Fruit fly (Drosophila melanogaster) S2 (cell line): ENCODE data around the gene CG1394.

Source experiments
- CG8478 ChIP-seq: fragments of >200 bp; optimal IDR thresholded peaks from 2 replicates; lab custom pipeline; 2018
- CTCF ChIP-seq, 2 experiments: fragments of >200 bp; optimal IDR thresholded peaks; 2 replicates each; lab custom pipeline; 2018

- TF ChIP-seq CTCF (optimal IDR thresholded peaks at IDR 0.05; lab: Kevin White, UChicago) (no peak), CG8478 (lab: Kevin White, UChicago) (no peak)
These were observed 34.5 kb downstream of the CG1394 start for dm6 chrX:11135840-11136586.
